Worm (Caenorhabditis elegans) whole organism, L3 larva: ENCODE data around the gene txbp-3.

Source experiments
- R02D3.7 ChIP-seq: fragments of 150-350 bp; optimal IDR thresholded peaks from 2 replicates; lab custom pipeline; 2014; ENCODE audit warnings: missing biosample characterization, missing genetic modification characterization
- ceh-16 ChIP-seq: sonication (generic microtip); optimal IDR thresholded peaks from 2 replicates; lab custom pipeline; 2017; ENCODE audit warnings: missing biosample characterization, missing genetic modification characterization
- ceh-28 ChIP-seq: fragments of 150-350 bp; optimal IDR thresholded peaks from 2 replicates; lab custom pipeline; 2014; ENCODE audit warnings: missing biosample characterization, missing genetic modification reagents, missing genetic modification characterization
- ceh-9 ChIP-seq: sonication (generic microtip); optimal IDR thresholded peaks from 2 replicates; lab custom pipeline; 2018; ENCODE audit warnings: missing biosample characterization, missing genetic modification characterization
- egl-27 ChIP-seq: sonication (generic microtip); optimal IDR thresholded peaks from 4 replicates; lab custom pipeline; 2017; ENCODE audit warnings: missing biosample characterization, missing genetic modification reagents, missing genetic modification characterization
- mdl-1 ChIP-seq: fragments of 150-350 bp; optimal IDR thresholded peaks from 2 replicates; lab custom pipeline; 2014; ENCODE audit warnings: missing biosample characterization, missing genetic modification characterization
- nhr-237 ChIP-seq: fragments of 150-350 bp; optimal IDR thresholded peaks from 2 replicates; lab custom pipeline; 2014; ENCODE audit warnings: missing biosample characterization, missing genetic modification characterization
- nhr-25 ChIP-seq: sonication (generic microtip); optimal IDR thresholded peaks from 2 replicates; lab custom pipeline; 2017; ENCODE audit warnings: missing biosample characterization, missing genetic modification characterization
- nhr-77 ChIP-seq: fragments of 150-350 bp; optimal IDR thresholded peaks from 2 replicates; lab custom pipeline; 2014; ENCODE audit warnings: missing biosample characterization, missing genetic modification characterization
- pqm-1 ChIP-seq: fragments of 150-350 bp; optimal IDR thresholded peaks from 2 replicates; lab custom pipeline; 2017; ENCODE audit warnings: missing biosample characterization, missing genetic modification characterization, inconsistent platforms
- snpc-4 ChIP-seq: fragments of 150-350 bp; optimal IDR thresholded peaks from 2 replicates; lab custom pipeline; 2014; ENCODE audit warnings: missing biosample characterization, missing genetic modification characterization
- unc-39 ChIP-seq: sonication (generic microtip); optimal IDR thresholded peaks from 4 replicates; lab custom pipeline; 2017; ENCODE audit warnings: missing biosample characterization, missing genetic modification characterization
- unc-62 ChIP-seq: fragments of 150-350 bp; sonication (generic microtip); optimal IDR thresholded peaks from 4 replicates; lab custom pipeline; 2014; ENCODE audit warnings: missing biosample characterization, missing genetic modification reagents, missing genetic modification characterization
- ztf-11 ChIP-seq: fragments of 150-350 bp; optimal IDR thresholded peaks from 2 replicates; lab custom pipeline; 2014; ENCODE audit warnings: missing biosample characterization, missing genetic modification characterization

- TF ChIP-seq ceh-16 (tag; lab: Kevin White, UChicago), result no peak
- no peak for TF ChIP-seq nhr-237 (tag; lab: Kevin White, UChicago)
- no peak for TF ChIP-seq unc-62 (GFP tag; lab: Kevin White, UChicago)
- TF ChIP-seq nhr-25, result peak; percentile 95
- peak; percentile 80 for TF ChIP-seq snpc-4 (tag; lab: Kevin White, UChicago)
- peak; percentile 0 for TF ChIP-seq pqm-1
- TF ChIP-seq unc-39 (tag; lab: Kevin White, UChicago), result no peak
- no peak for TF ChIP-seq R02D3.7 (tag; lab: Kevin White, UChicago)
- TF ChIP-seq nhr-77 (tag; lab: Kevin White, UChicago), result no peak
- TF ChIP-seq egl-27 (tag; lab: Kevin White, UChicago), result no peak
- no peak for TF ChIP-seq mdl-1 (tag; lab: Kevin White, UChicago)
- no peak for TF ChIP-seq ceh-9
- TF ChIP-seq ceh-28 (tag; lab: Kevin White, UChicago), result no peak
- TF ChIP-seq ztf-11 (tag; lab: Kevin White, UChicago), result no peak
These were observed at the start of gene txbp-3 for ce11 chrIII:5047175-5047574.
